Fruit fly (Drosophila melanogaster): ENCODE measurements around the gene numb.

- TF ChIP-seq CG10348 (GFP tag; IDR thresholded peaks at IDR 0.05): no peak
- no peak for TF ChIP-seq EcR (GFP tag; optimal IDR thresholded peaks at IDR 0.05)
- no peak for TF ChIP-seq Snoo (tag; optimal IDR thresholded peaks at IDR 0.05)
- no peak for TF ChIP-seq Ets98B (GFP tag; IDR thresholded peaks at IDR 0.05)
- no peak for TF ChIP-seq Pif1A (GFP tag; optimal IDR thresholded peaks at IDR 0.05)
- no peak for TF ChIP-seq CG14655 (GFP tag; optimal IDR thresholded peaks at IDR 0.05)
- no peak for TF ChIP-seq gl (tag; optimal IDR thresholded peaks at IDR 0.05)
- TF ChIP-seq CG8159 (tag; optimal IDR thresholded peaks at IDR 0.05): no peak
- TF ChIP-seq CG17806 (tag; optimal IDR thresholded peaks at IDR 0.05): no peak
- TF ChIP-seq CG12605 (GFP tag; IDR thresholded peaks at IDR 0.05): no peak
- no peak for TF ChIP-seq CG13204 (GFP tag; optimal IDR thresholded peaks at IDR 0.05)
- no peak for TF ChIP-seq Pif1B (GFP tag; optimal IDR thresholded peaks at IDR 0.05)
These were observed 61.6 kb downstream of the numb start for dm6 chr2L:9498985-9499249.
